Worm (Caenorhabditis elegans) whole organism, early embryonic: ENCODE measurements around the gene his-5.
"Not testable (repeated sequence)": the region's sequence is repeated elsewhere in the genome, so short reads cannot be mapped to it uniquely, and the experiment has no call there.

Experiments used
- B0310.2 ChIP-seq: sonication (generic microtip); optimal IDR thresholded peaks from 2 replicates; lab custom pipeline; 2016; ENCODE audit warnings: mild to moderate bottlenecking, missing genetic modification characterization, missing compliant biosample characterization
- F13C5.2 ChIP-seq: sonication (generic microtip); optimal IDR thresholded peaks from 2 replicates; lab custom pipeline; 2017; ENCODE audit warnings: mild to moderate bottlenecking, missing genetic modification characterization, inconsistent platforms, missing compliant biosample characterization
- aly-1 ChIP-seq: sonication (generic microtip); optimal IDR thresholded peaks from 2 replicates; lab custom pipeline; 2016; ENCODE audit warnings: missing genetic modification characterization, missing compliant biosample characterization
- ama-1 ChIP-seq: fragments of 150-350 bp; optimal IDR thresholded peaks from 2 replicates; lab custom pipeline; 2014
- ceh-13 ChIP-seq: fragments of 200-800 bp; sonication (Bioruptor generic); optimal IDR thresholded peaks from 2 replicates; lab custom pipeline; 2018; ENCODE audit warnings: mild to moderate bottlenecking, missing genetic modification characterization, missing compliant biosample characterization
- ceh-36 ChIP-seq: sonication (generic microtip); optimal IDR thresholded peaks from 2 replicates; lab custom pipeline; 2016; ENCODE audit warnings: missing genetic modification characterization, inconsistent platforms, missing compliant biosample characterization
- ets-7 ChIP-seq: sonication (generic microtip); optimal IDR thresholded peaks from 2 replicates; lab custom pipeline; 2016; ENCODE audit warnings: missing genotype, missing genetic modification characterization, missing compliant biosample characterization
- flt-1 ChIP-seq: fragments of 200-800 bp; sonication (Bioruptor generic); IDR thresholded peaks from 2 replicates; pipeline ENCODE4 v1.3.6; 2022; ENCODE audit warnings: missing genetic modification characterization, missing compliant biosample characterization
- hmbx-1 ChIP-seq: sonication (generic microtip); optimal IDR thresholded peaks from 2 replicates; lab custom pipeline; 2016; ENCODE audit warnings: mild to moderate bottlenecking, missing genetic modification characterization, missing compliant biosample characterization
- hmg-4 ChIP-seq: fragments of 200-800 bp; sonication (Bioruptor generic); optimal IDR thresholded peaks from 2 replicates; lab custom pipeline; 2018; ENCODE audit warnings: mild to moderate bottlenecking, missing genetic modification characterization, missing compliant biosample characterization
- hnd-1 ChIP-seq: sonication (generic microtip); optimal IDR thresholded peaks from 2 replicates; lab custom pipeline; 2016; ENCODE audit warnings: missing genetic modification characterization, missing compliant biosample characterization
- pes-1 ChIP-seq: fragments of 200-800 bp; sonication (Bioruptor generic); IDR thresholded peaks from 2 replicates; pipeline ENCODE4 v1.3.6; 2022; ENCODE audit warnings: missing genetic modification reagents, missing genetic modification characterization, missing compliant biosample characterization
- scrt-1 ChIP-seq: fragments of 200-800 bp; sonication (Bioruptor generic); IDR thresholded peaks from 2 replicates; pipeline ENCODE4 v1.3.6; 2022; ENCODE audit warnings: missing genetic modification characterization, missing compliant biosample characterization
- sea-1 ChIP-seq: fragments of 200-800 bp; sonication (Bioruptor generic); conservative IDR thresholded peaks from 2 replicates; pipeline ENCODE4 v1.3.6; 2022; ENCODE audit warnings: missing genetic modification characterization, missing compliant biosample characterization
- tbx-11 ChIP-seq: fragments of 200-800 bp; sonication (Bioruptor generic); IDR thresholded peaks from 2 replicates; pipeline ENCODE4 v1.3.6; 2022; ENCODE audit warnings: missing genetic modification characterization, missing compliant biosample characterization
- tbx-37 ChIP-seq: fragments of 200-800 bp; sonication (Bioruptor generic); conservative IDR thresholded peaks from 2 replicates; pipeline ENCODE4 v1.3.6; 2022; ENCODE audit warnings: missing genetic modification reagents, missing genetic modification characterization, missing compliant biosample characterization
- tra-4 ChIP-seq: sonication (generic microtip); optimal IDR thresholded peaks from 2 replicates; lab custom pipeline; 2017; ENCODE audit warnings: missing genetic modification characterization, missing compliant biosample characterization

Gene his-5

DNA sequence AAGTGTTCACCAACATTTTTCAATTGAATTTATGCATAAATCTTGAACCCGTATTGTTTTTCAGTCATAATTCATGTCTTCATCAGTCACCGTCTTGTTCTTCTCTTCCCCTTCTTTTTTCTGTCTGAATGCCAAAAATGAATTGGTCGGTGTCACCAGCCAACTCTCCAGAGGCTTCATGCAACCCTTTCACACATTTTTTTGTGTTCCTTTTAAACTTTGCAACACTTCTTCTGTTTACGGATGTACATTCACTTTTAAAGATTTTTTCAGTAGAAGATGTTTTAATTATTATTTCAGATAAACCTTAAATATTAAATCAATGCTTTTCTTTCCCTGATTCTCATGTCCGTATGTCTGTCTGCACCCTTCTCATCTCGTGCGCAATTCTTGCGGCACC, 25.9 kb downstream of the his-5 start, which contains the start of gene acr-16:
Gene acr-16, plus strand, starts transcription at position 301 of the 400 bp plus-strand sequence.
- TF ChIP-seq tbx-37 (no peak), pes-1 (no peak), hnd-1 (tag; lab: Kevin White, UChicago) (no peak), ama-1 (no peak), scrt-1 (no peak), ets-7 (tag; lab: Kevin White, UChicago) (no peak), ceh-13 (GFP tag; lab: Kevin White, UChicago) (no peak), hmbx-1 (tag; lab: Kevin White, UChicago) (no peak), sea-1 (GFP tag; lab: Robert Waterston, UW) (no peak), ceh-36 (tag; lab: Kevin White, UChicago) (no peak)

DNA sequence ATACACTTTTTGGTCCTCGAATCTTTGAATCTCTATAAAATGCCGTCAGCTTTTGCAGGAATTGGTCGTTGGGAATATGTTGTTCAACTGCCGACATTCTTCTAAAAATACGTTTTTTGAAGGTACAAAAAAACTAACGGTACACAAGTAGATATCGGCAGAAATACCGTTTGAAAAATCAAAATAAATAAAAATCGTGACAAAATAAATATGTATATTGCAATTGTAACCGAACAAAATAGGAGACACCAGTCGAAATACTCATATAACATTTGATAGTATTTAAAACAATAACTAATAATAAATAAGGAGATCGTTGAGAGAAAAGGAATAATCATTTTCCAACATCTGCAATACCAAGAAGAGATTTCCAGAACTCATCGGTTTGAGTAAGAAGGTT, 30.1 kb downstream of the his-5 start, which contains the start of gene F25G6.8:
Gene F25G6.8, minus strand, starts transcription at position 101 of the 400 bp plus-strand sequence.
- TF ChIP-seq pes-1 (no peak), hnd-1 (tag; lab: Kevin White, UChicago) (no peak), B0310.2 (tag; lab: Kevin White, UChicago) (no peak), ets-7 (tag; lab: Kevin White, UChicago) (no peak), ceh-13 (GFP tag; lab: Kevin White, UChicago) (no peak), sea-1 (GFP tag; lab: Robert Waterston, UW) (no peak), tbx-11 (GFP tag; lab: Robert Waterston, UW) (no peak), hmg-4 (GFP tag; lab: Kevin White, UChicago) (no peak), ceh-36 (tag; lab: Kevin White, UChicago) (no peak), F13C5.2 (tag; lab: Kevin White, UChicago) (no peak), flt-1 (GFP tag; lab: Robert Waterston, UW) (no peak), aly-1 (tag; lab: Kevin White, UChicago) (no peak), tra-4 (tag; lab: Kevin White, UChicago) (no peak)

DNA sequence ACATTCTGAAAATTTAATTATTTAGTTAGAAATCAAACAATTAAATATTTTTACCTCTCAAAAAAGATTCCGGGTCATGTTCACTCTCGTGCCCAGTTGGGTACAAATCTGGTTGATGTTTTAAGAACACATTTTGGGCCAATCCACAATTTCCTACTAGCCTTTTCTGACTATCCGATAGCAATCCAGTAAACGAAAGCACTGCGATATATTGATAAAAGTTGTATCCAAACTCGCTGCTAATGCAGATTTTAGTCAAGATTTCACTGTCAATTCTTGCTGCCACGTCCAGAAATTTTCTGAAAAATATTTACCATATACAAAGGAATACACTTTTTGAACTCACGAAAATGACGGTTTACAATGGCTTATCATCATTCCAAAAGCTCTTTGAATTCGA, 34.2 kb downstream of the his-5 start:
- TF ChIP-seq F13C5.2 (tag; lab: Kevin White, UChicago) (no peak), pes-1 (no peak), B0310.2 (tag; lab: Kevin White, UChicago) (no peak)

DNA sequence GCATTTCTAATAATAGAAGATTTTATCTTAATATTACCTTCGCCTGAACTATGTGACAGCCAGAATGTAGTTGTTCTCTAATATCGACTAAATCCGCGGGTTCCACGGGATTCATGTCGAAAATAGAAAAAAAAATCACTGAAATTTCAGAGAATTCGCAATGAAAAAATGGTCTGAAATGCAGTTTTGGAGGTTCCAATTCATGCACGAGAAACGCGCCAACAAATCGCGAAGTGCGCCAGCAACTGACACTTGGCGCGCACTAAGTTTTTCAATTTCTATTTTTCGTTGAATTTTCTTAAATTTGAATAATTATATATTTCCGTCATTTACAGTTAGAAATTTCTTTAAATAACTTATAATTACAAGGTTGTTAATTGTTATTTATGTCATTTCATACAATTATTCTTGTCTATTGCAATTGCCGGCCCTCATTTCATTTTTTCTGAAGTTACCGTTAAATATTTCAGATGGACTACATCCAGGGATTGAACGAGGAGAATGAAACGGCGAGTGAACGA, 34.9 kb downstream of the his-5 start, which contains the start of the genes F25G6.9 and symk-1:
Gene F25G6.9, minus strand, starts transcription at position 160 of the 521 bp plus-strand sequence.
Gene symk-1, plus strand, starts transcription at position 471 of the 521 bp plus-strand sequence.
- TF ChIP-seq scrt-1 (no peak), sea-1 (GFP tag; lab: Robert Waterston, UW) (no peak), F13C5.2 (tag; lab: Kevin White, UChicago) (no peak), ceh-13 (GFP tag; lab: Kevin White, UChicago) (no peak)

DNA sequence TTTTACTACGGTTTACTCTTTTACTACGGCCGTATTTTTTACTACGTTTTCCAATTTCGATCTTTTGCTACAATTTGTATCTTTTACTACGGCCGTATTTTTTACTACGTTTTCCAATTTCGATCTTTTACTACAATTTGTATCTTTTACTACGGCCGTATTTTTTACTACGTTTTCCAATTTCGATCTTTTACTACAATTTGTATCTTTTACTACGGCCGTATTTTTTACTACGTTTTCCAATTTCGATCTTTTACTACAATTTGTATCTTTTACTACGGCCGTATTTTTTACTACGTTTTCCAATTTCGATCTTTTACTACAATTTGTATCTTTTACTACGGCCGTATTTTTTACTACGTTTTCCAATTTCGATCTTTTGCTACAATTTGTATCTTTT, 39.7 kb downstream of the his-5 start, which contains the start of gene F25G6.1:
Gene F25G6.1, plus strand, starts transcription at position 301 of the 400 bp plus-strand sequence.
- not testable (repeated sequence) for TF ChIP-seq ceh-13 (GFP tag; lab: Kevin White, UChicago); hmbx-1 (tag; lab: Kevin White, UChicago); tbx-37

DNA sequence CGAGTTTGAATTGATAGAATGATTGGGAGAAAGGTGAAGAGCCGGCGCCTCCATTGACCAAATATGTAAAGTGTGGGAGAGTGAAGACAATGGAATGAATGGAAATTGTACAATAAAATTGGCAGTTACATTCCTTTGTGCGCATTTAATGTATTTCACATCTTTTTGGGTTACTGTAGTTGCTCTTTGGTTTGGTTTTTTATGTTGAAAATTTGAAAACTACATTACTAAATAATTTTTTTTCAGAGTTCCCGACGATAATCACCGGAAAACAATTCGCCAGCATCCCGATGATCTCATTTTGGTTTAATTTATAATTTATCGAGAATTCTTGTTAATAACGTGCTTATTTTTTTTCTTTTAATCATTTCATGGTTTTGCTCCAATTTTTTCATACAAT, 45.9 kb downstream of the his-5 start, which contains the start of gene C10B5.1:
Gene C10B5.1, plus strand, starts transcription at position 301 of the 400 bp plus-strand sequence.
- TF ChIP-seq ama-1, result no peak
- no peak for TF ChIP-seq scrt-1
- TF ChIP-seq tra-4 (tag; lab: Kevin White, UChicago), result no peak
- TF ChIP-seq sea-1 (GFP tag; lab: Robert Waterston, UW), result no peak
- no peak for TF ChIP-seq tbx-37
- no peak for TF ChIP-seq ets-7 (tag; lab: Kevin White, UChicago)
- no peak for TF ChIP-seq hnd-1 (tag; lab: Kevin White, UChicago)
- TF ChIP-seq flt-1 (GFP tag; lab: Robert Waterston, UW), result no peak
- no peak for TF ChIP-seq ceh-36 (tag; lab: Kevin White, UChicago)
- TF ChIP-seq hmbx-1 (tag; lab: Kevin White, UChicago), result no peak
- TF ChIP-seq ceh-13 (GFP tag; lab: Kevin White, UChicago), result no peak
- TF ChIP-seq hmg-4 (GFP tag; lab: Kevin White, UChicago), result no peak
- TF ChIP-seq tbx-11 (GFP tag; lab: Robert Waterston, UW), result no peak
- no peak for TF ChIP-seq B0310.2 (tag; lab: Kevin White, UChicago)
- no peak for TF ChIP-seq pes-1
- TF ChIP-seq F13C5.2 (tag; lab: Kevin White, UChicago), result no peak
- TF ChIP-seq aly-1 (tag; lab: Kevin White, UChicago), result no peak
